Worm (Caenorhabditis elegans): ENCODE data around the gene acc-4.

acc-4 gene

ce11 chrIII:13462965-13463783 lies 20.8 kb downstream of the acc-4 start, which contains the start of gene ant-1.1:
Gene ant-1.1, plus strand, starts transcription at chrIII:13463163.
- TF ChIP-seq gmeb-2 (tag; optimal IDR thresholded peaks at IDR 0.05) (peak; percentile 49), tbx-7 (tag; optimal IDR thresholded peaks at IDR 0.05) (no peak), ets-4 (tag; optimal IDR thresholded peaks at IDR 0.05) (peak; percentile 50), nfya-1 (tag; optimal IDR thresholded peaks at IDR 0.05) (peak; percentile 95), ceh-48 (tag; optimal IDR thresholded peaks at IDR 0.05) (peak; percentile 29), ceh-34 (tag; optimal IDR thresholded peaks at IDR 0.05) (peak; percentile 87), lim-6 (tag; optimal IDR thresholded peaks at IDR 0.05) (no peak), T23F11.4 (GFP tag; optimal IDR thresholded peaks at IDR 0.05) (peak; percentile 14), ceh-31 (tag; optimal IDR thresholded peaks at IDR 0.05) (peak; percentile 83), madf-2 (tag; optimal IDR thresholded peaks at IDR 0.05) (no peak), odd-2 (tag; optimal IDR thresholded peaks at IDR 0.05) (no peak), ztf-16 (tag; optimal IDR thresholded peaks at IDR 0.05) (peak; percentile 31), unc-86 (tag; optimal IDR thresholded peaks at IDR 0.05) (peak; percentile 55), pros-1 (tag; optimal IDR thresholded peaks at IDR 0.05) (peak; percentile 50), ceh-18 (tag; optimal IDR thresholded peaks at IDR 0.05) (peak; percentile 82), hlh-13 (GFP tag; optimal IDR thresholded peaks at IDR 0.05) (no peak), Y22D7AL.16 (tag; optimal IDR thresholded peaks at IDR 0.05) (peak; percentile 40), C38D4.7 (GFP tag; optimal IDR thresholded peaks at IDR 0.05) (peak; percentile 7), ceh-2 (tag; optimal IDR thresholded peaks at IDR 0.05) (peak; percentile 38), ceh-6 (GFP tag; optimal IDR thresholded peaks at IDR 0.05) (no peak), K02D7.2 (tag; optimal IDR thresholded peaks at IDR 0.05) (peak; percentile 14), unc-55 (GFP tag; optimal IDR thresholded peaks at IDR 0.05) (peak; percentile 65), C08G9.2 (tag; optimal IDR thresholded peaks at IDR 0.05) (no peak), elt-2 (tag; optimal IDR thresholded peaks at IDR 0.05) (peak; percentile 53), hlh-30 (tag; optimal IDR thresholded peaks at IDR 0.05; ENCODE audit: insufficient read depth) (peak; percentile 53), dve-1 (tag; optimal IDR thresholded peaks at IDR 0.05) (peak; percentile 45), pha-2 (tag; optimal IDR thresholded peaks at IDR 0.05) (peak; percentile 18), ahr-1 (tag; optimal IDR thresholded peaks at IDR 0.05) (no peak), unc-42 (tag; optimal IDR thresholded peaks at IDR 0.05) (peak; percentile 77), npax-4 (tag; optimal IDR thresholded peaks at IDR 0.05) (no peak), pag-3 (tag; optimal IDR thresholded peaks at IDR 0.05; ENCODE audit: borderline replicate concordance) (no peak), dmd-4 (tag; optimal IDR thresholded peaks at IDR 0.05; ENCODE audit: borderline replicate concordance) (no peak), unc-3 (GFP tag; conservative IDR thresholded peaks at IDR 0.05) (0 out of 2 replicates have a peak, but pooled peaks have one; percentile 29), unc-3 (tag; optimal IDR thresholded peaks at IDR 0.05) (no peak), ceh-19 (GFP tag; optimal IDR thresholded peaks at IDR 0.05) (peak; percentile 42), ceh-14 (tag; optimal IDR thresholded peaks at IDR 0.05) (peak; percentile 56), ceh-45 (GFP tag; IDR thresholded peaks at IDR 0.05) (no peak), pax-1 (tag; optimal IDR thresholded peaks at IDR 0.05) (peak; percentile 68), tbx-2 (tag; optimal IDR thresholded peaks at IDR 0.05) (peak; percentile 75), syd-9 (tag; optimal IDR thresholded peaks at IDR 0.05) (no peak), fax-1 (tag; optimal IDR thresholded peaks at IDR 0.05) (peak; percentile 12), che-1 (tag; optimal IDR thresholded peaks at IDR 0.05) (peak; percentile 33), pqm-1 (tag; optimal IDR thresholded peaks at IDR 0.05) (no peak), ceh-24 (tag; optimal IDR thresholded peaks at IDR 0.05) (peak; percentile 26), rnt-1 (tag; optimal IDR thresholded peaks at IDR 0.05) (peak; percentile 59)

Data from whole organism, late embryonic.